Worm (Caenorhabditis elegans) whole organism, L1 larva: ENCODE measurements around the gene srw-11.
"Not testable (repeated sequence)": the region's sequence is repeated elsewhere in the genome, so short reads cannot be mapped to it uniquely, and the experiment has no call there.

ENCODE experiments used
- blmp-1 ChIP-seq: fragments of 150-350 bp; optimal IDR thresholded peaks from 2 replicates; lab custom pipeline; 2014; ENCODE audit warnings: missing biosample characterization, missing genetic modification characterization
- lir-3 ChIP-seq: sonication (generic microtip); optimal IDR thresholded peaks from 2 replicates; lab custom pipeline; 2016; ENCODE audit warnings: mild to moderate bottlenecking, missing genetic modification characterization, moderate library complexity, missing compliant biosample characterization; ENCODE audit not compliant: poor library complexity

DNA sequence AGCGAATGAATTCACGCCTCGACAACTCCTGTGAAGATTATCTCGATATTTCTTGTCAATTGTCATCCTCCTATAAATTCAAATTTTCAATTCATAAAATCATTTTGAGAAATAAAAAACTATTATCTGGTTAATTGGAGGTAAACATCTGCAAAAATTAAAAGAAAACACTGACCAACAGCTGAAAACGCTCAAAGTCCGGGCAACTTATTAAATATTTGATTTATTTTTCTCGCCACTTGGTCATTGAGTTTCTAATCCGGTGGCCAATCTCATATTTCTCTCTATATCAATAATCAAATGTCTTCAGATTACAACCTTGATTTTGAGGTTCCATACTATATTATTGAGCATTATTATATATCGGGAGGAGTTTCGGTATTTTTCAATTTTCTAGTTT lies 28.2 kb downstream of the srw-11 start, which contains the start of gene sri-24:
- TF ChIP-seq lir-3, blmp-1 (tag; lab: Kevin White, UChicago): not testable (repeated sequence)
